Worm (Caenorhabditis elegans): ENCODE data around the gene F42A10.6.

Gene F42A10.6

DNA sequence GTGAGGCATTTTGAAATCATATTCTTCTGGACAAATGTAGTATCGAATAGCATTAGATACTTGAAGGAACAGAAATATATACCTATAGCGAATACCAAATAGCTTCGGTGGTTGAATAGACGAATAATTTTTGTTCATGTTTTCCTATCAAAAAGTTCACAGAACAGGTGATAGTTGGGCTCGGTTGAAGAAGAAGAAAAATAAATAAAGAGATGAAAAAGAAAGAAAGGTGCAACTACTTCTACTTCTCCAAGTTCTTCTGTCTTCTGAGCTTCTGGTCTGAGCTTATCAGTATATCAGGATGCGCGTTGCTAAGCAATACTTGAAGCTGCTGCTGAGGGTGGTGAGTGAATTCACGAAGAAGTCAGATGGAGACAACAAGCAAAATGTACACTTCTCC is 37.3 kb upstream of the F42A10.6 start, which contains the start of gene C23G10.10:
Gene C23G10.10 (minus strand): TSS at position 101 of the 400 bp plus-strand sequence.
- TF ChIP-seq unc-39 (tag; optimal IDR thresholded peaks at IDR 0.05): no peak
- no peak for TF ChIP-seq flh-1 (GFP tag; optimal IDR thresholded peaks at IDR 0.05)
- no peak for TF ChIP-seq ceh-43 (GFP tag; optimal IDR thresholded peaks at IDR 0.05)
- no peak for TF ChIP-seq mls-2 (tag; optimal IDR thresholded peaks at IDR 0.05)
- no peak for TF ChIP-seq ces-1 (GFP tag; optimal IDR thresholded peaks at IDR 0.05)
- TF ChIP-seq sem-2 (GFP tag; optimal IDR thresholded peaks at IDR 0.05): no peak
- TF ChIP-seq tbx-8 (GFP tag; optimal IDR thresholded peaks at IDR 0.05): no peak
- TF ChIP-seq mep-1 (tag; optimal IDR thresholded peaks at IDR 0.05): no peak
- TF ChIP-seq lin-13 (tag; optimal IDR thresholded peaks at IDR 0.05): no peak
- TF ChIP-seq elt-1 (tag; optimal IDR thresholded peaks at IDR 0.05; ENCODE audit: borderline replicate concordance, insufficient read depth): no peak
- no peak for TF ChIP-seq mab-5 (tag; optimal IDR thresholded peaks at IDR 0.05)

DNA sequence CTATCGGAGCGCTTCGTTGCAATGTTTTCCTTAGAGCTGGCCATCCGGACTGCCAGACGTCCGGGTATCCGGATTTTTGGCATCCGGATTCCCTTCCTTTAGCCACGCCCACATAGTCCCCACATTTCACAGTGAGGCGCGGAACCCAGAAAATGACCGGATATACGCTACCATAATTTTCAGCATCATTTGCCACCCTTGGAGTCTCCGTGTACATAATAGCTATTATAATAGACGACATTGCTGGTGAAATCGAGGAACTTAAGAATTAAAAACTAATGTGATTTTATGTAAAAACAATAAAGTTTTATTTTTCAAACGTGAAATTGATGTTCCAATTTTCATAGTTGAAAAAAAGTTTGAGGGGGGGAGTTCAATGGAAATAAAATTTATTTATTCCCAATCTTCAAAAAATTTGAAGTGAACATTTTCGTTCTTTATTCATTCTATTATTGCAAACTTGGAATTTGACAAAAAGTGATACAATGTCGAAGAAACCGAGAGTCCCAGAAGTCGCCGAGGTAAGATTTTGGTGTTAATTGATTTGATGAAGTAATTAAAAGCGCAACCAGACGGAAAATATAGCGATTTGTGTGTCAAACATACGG is 33.7 kb upstream of the F42A10.6 start:
- no peak for TF ChIP-seq zip-8 (tag; optimal IDR thresholded peaks at IDR 0.05)
- TF ChIP-seq cnd-1 (tag; optimal IDR thresholded peaks at IDR 0.05): no peak
- no peak for TF ChIP-seq lin-13 (tag; optimal IDR thresholded peaks at IDR 0.05)
- no peak for TF ChIP-seq ham-2 (GFP tag; optimal IDR thresholded peaks at IDR 0.05)
- no peak for TF ChIP-seq nhr-76 (tag; optimal IDR thresholded peaks at IDR 0.05)
- TF ChIP-seq ceh-83 (GFP tag; optimal IDR thresholded peaks at IDR 0.05): no peak
- no peak for TF ChIP-seq sem-2 (GFP tag; optimal IDR thresholded peaks at IDR 0.05)
- TF ChIP-seq drap-1 (GFP tag; optimal IDR thresholded peaks at IDR 0.05): no peak
- TF ChIP-seq nhr-237 (tag; optimal IDR thresholded peaks at IDR 0.05): no peak
- no peak for TF ChIP-seq nhr-2 (tag; optimal IDR thresholded peaks at IDR 0.05)

DNA sequence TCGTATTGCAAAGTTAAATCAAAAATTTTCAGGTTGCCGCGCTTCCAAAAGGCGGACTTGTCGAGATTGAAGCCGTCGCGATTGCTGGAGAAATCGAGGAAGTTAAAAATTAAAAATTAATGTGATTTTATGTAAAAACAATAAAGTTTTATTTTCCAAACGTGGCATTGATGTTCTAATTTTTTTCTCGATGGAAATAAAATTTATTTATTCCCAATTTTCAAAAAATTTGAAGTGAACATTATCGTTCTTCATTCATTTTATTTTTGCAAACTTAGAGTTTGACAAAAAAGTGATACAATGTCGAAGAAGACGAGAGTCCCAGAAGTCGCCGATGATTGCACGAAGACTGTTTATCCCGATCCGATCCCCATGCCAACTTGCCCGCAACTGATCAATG is 32.3 kb upstream of the F42A10.6 start, which contains the start of gene C23G10.1:
Gene C23G10.1 (plus strand): TSS at position 301 of the 400 bp plus-strand sequence.
- no peak for TF ChIP-seq unc-62 (GFP tag; optimal IDR thresholded peaks at IDR 0.05)
- no peak for TF ChIP-seq lsy-2 (tag; optimal IDR thresholded peaks at IDR 0.05)
- no peak for TF ChIP-seq blmp-1 (tag; optimal IDR thresholded peaks at IDR 0.05)
- no peak for TF ChIP-seq M03D4.4 (tag; optimal IDR thresholded peaks at IDR 0.05)
- TF ChIP-seq sem-2 (GFP tag; optimal IDR thresholded peaks at IDR 0.05): no peak
- TF ChIP-seq lin-13 (tag; optimal IDR thresholded peaks at IDR 0.05): no peak
- no peak for TF ChIP-seq drap-1 (GFP tag; optimal IDR thresholded peaks at IDR 0.05)
- TF ChIP-seq ces-1 (GFP tag; optimal IDR thresholded peaks at IDR 0.05): no peak
- no peak for TF ChIP-seq zip-8 (tag; optimal IDR thresholded peaks at IDR 0.05)

DNA sequence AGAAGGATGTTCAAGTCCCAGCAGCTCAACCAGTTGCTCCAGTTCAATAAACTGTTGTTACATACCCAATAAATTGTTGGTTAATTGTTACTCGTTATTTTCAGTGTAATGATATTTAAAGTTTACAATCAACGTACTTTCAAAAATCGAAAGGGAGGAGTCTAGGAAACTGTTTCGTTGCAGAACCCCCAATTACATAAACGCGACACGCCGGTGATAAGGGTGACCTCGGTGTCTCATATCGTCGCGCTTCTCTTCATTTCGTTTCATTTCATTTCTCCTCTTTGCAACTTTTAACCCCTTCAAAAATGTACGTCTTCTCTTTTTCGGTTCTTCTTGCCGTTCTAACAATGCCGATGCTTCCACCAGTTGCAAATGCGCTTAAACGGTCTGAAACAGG is 31.2 kb upstream of the F42A10.6 start, which contains the start of gene C23G10.2:
Gene C23G10.2 (plus strand): TSS at position 184 of the 400 bp plus-strand sequence.
- TF ChIP-seq blmp-1 (tag; optimal IDR thresholded peaks at IDR 0.05) (no peak), ces-1 (GFP tag; optimal IDR thresholded peaks at IDR 0.05) (no peak), nhr-237 (tag; optimal IDR thresholded peaks at IDR 0.05) (no peak), ham-2 (GFP tag; optimal IDR thresholded peaks at IDR 0.05) (no peak), mab-5 (tag; optimal IDR thresholded peaks at IDR 0.05) (no peak), zip-8 (tag; optimal IDR thresholded peaks at IDR 0.05) (no peak), pha-4 (tag; optimal IDR thresholded peaks at IDR 0.05) (no peak), nhr-2 (tag; optimal IDR thresholded peaks at IDR 0.05) (no peak), elt-3 (tag; optimal IDR thresholded peaks at IDR 0.05) (no peak)

DNA sequence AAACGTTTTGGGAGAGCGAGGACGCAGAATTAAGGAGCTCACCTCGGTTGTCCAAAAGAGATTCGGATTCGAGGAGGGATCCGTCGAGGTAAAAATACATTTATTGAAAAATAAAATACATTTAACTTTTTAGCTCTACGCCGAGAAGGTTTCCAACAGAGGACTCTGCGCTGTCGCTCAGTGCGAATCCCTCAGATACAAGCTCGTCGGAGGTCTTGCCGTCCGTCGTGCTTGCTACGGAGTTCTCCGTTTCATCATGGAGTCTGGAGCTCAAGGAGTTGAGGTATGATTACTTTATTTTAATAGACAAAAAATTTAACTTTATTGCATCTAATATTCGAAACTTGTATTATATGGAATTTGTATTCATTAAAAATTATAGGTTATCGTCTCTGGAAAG is 30.4 kb upstream of the F42A10.6 start:
- TF ChIP-seq drap-1 (GFP tag; optimal IDR thresholded peaks at IDR 0.05): no peak
- no peak for TF ChIP-seq unc-39 (tag; optimal IDR thresholded peaks at IDR 0.05)
- no peak for TF ChIP-seq cnd-1 (tag; optimal IDR thresholded peaks at IDR 0.05)
- no peak for TF ChIP-seq nhr-12 (tag; optimal IDR thresholded peaks at IDR 0.05)
- TF ChIP-seq elt-1 (tag; optimal IDR thresholded peaks at IDR 0.05; ENCODE audit: borderline replicate concordance, insufficient read depth): no peak
- no peak for TF ChIP-seq tbx-8 (GFP tag; optimal IDR thresholded peaks at IDR 0.05)
- no peak for TF ChIP-seq hlh-1 (tag; optimal IDR thresholded peaks at IDR 0.05)
- TF ChIP-seq nhr-28 (tag; optimal IDR thresholded peaks at IDR 0.05): no peak

DNA sequence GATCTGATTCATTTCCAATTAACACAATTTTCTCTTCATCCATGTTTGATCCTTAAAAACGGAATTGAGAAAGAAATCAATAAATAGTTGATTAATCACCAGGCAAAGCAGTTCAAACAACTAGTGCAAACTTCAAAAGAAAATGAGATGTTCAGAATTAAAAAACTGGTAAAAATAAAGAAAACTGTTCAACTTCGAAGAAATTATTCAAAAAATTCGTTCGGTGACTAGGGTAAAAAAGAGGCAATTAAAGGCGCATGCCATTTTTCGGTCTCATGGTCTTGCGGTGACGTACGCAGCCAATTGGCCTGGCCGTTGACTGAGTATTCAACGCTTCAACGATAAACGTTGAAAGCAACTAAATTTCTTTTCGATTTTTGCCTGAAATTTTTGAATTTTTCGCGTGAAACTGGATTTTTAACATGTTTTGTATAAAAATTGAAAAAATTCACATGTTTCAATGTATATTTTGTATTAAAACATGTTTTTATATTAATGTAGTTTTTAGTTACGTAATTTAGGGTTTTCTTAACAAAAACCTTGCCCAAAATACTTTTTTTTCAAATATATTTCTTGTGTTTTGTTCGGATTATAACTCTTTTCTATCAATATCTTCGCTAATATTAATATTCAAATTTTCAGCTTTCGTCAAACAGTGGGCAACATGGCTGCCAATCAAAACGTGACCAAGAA is 29.6 kb upstream of the F42A10.6 start, which contains the start of the genes sna-3 and rps-3:
Gene sna-3 (minus strand): TSS at position 51 of the 693 bp plus-strand sequence.
Gene rps-3 (plus strand): TSS at position 643 of the 693 bp plus-strand sequence.
- TF ChIP-seq mep-1 (tag; optimal IDR thresholded peaks at IDR 0.05) (peak; percentile 83), unc-62 (GFP tag; optimal IDR thresholded peaks at IDR 0.05) (peak; percentile 14), nhr-2 (tag; optimal IDR thresholded peaks at IDR 0.05) (peak; percentile 43), lsy-2 (tag; optimal IDR thresholded peaks at IDR 0.05) (peak; percentile 87), sptf-1 (tag; optimal IDR thresholded peaks at IDR 0.05) (peak; percentile 35), lin-13 (tag; optimal IDR thresholded peaks at IDR 0.05) (peak; percentile 75), ham-2 (GFP tag; optimal IDR thresholded peaks at IDR 0.05) (no peak), unc-120 (tag; optimal IDR thresholded peaks at IDR 0.05; ENCODE audit: poor library complexity, severe bottlenecking) (peak; percentile 49), hlh-1 (tag; optimal IDR thresholded peaks at IDR 0.05) (peak; percentile 60), blmp-1 (tag; optimal IDR thresholded peaks at IDR 0.05) (no peak), mls-2 (tag; optimal IDR thresholded peaks at IDR 0.05) (peak; percentile 69), nhr-12 (tag; optimal IDR thresholded peaks at IDR 0.05) (no peak), pha-4 (tag; optimal IDR thresholded peaks at IDR 0.05) (peak; percentile 32), ceh-39 (tag; optimal IDR thresholded peaks at IDR 0.05) (peak; percentile 74), lin-32 (GFP tag; optimal IDR thresholded peaks at IDR 0.05) (no peak), nhr-237 (tag; optimal IDR thresholded peaks at IDR 0.05) (peak; percentile 63)

All from whole organism, mixed stage, embryonic.